Worm (Caenorhabditis elegans) whole organism, L4 larva: Measurements from ENCODE around the gene F12F6.7.

Experiments
- D1046.2 ChIP-seq: fragments of 200-800 bp; sonication (Bioruptor generic); IDR thresholded peaks from 2 replicates; pipeline ENCODE4 v1.3.6; 2022; ENCODE audit warnings: missing genetic modification characterization, missing compliant biosample characterization
- F37D6.2 ChIP-seq: sonication (generic microtip); optimal IDR thresholded peaks from 2 replicates; lab custom pipeline; 2016; ENCODE audit warnings: mild to moderate bottlenecking, missing genetic modification characterization, missing compliant biosample characterization
- F44E2.7 ChIP-seq: fragments of 200-800 bp; sonication (Bioruptor generic); IDR thresholded peaks from 2 replicates; pipeline ENCODE4 v2.1.2; 2022; ENCODE audit warnings: missing genetic modification characterization, missing compliant biosample characterization
- T26A8.4 ChIP-seq: fragments of 200-800 bp; sonication (Bioruptor generic); IDR thresholded peaks from 2 replicates; pipeline ENCODE4 v1.3.6; 2022; ENCODE audit warnings: missing genetic modification characterization, missing compliant biosample characterization
- Y48G9A.11 ChIP-seq: fragments of 200-800 bp; sonication (Bioruptor generic); IDR thresholded peaks from 2 replicates; pipeline ENCODE4 v1.3.6; 2022; ENCODE audit warnings: missing genetic modification reagents, missing genetic modification characterization, missing compliant biosample characterization
- Y5F2A.4 ChIP-seq: fragments of 200-800 bp; sonication (Bioruptor generic); optimal IDR thresholded peaks from 2 replicates; lab custom pipeline; 2018; ENCODE audit warnings: mild to moderate bottlenecking, missing genetic modification characterization, missing compliant biosample characterization
- ZK546.5 ChIP-seq, 2 experiments: sonication (generic microtip); optimal IDR thresholded peaks; 2 replicates each; lab custom pipeline; 2017; ENCODE audit warnings: missing biosample characterization in 2 of 2, missing genetic modification characterization in 2 of 2
- aha-1 ChIP-seq: fragments of 150-350 bp; peaks from one replicate; lab custom pipeline; 2014; ENCODE audit warnings: missing biosample characterization, missing genetic modification characterization
- aly-2 ChIP-seq: sonication (generic microtip); optimal IDR thresholded peaks from 2 replicates; lab custom pipeline; 2018; ENCODE audit warnings: missing biosample characterization, missing genetic modification characterization
- arid-1 ChIP-seq: fragments of 200-800 bp; sonication (Bioruptor generic); conservative IDR thresholded peaks from 2 replicates; pipeline ENCODE4 v1.3.6; 2022; ENCODE audit warnings: missing genetic modification reagents, missing genetic modification characterization, missing compliant biosample characterization
- ceh-20 ChIP-seq: fragments of 200-800 bp; sonication (Bioruptor generic); IDR thresholded peaks from 2 replicates; pipeline ENCODE4 v1.3.6; 2022; ENCODE audit warnings: missing genetic modification reagents, missing genetic modification characterization, missing compliant biosample characterization
- ceh-32 ChIP-seq: sonication (generic microtip); optimal IDR thresholded peaks from 2 replicates; lab custom pipeline; 2016; ENCODE audit warnings: mild to moderate bottlenecking, missing genetic modification characterization, missing compliant biosample characterization; ENCODE audit not compliant: poor library complexity
- ceh-44 ChIP-seq: fragments of 200-800 bp; sonication (Bioruptor generic); IDR thresholded peaks from 2 replicates; pipeline ENCODE4 v1.3.6; 2022; ENCODE audit warnings: missing genetic modification reagents, missing genetic modification characterization, missing compliant biosample characterization
- cey-2 ChIP-seq: sonication (generic microtip); optimal IDR thresholded peaks from 3 replicates; lab custom pipeline; 2017; ENCODE audit warnings: missing genetic modification characterization, mild to moderate bottlenecking, missing compliant biosample characterization, antibody characterized with exemption, borderline replicate concordance; ENCODE audit not compliant: insufficient read depth
- daf-12 ChIP-seq: fragments of 150-350 bp; optimal IDR thresholded peaks from 2 replicates; lab custom pipeline; 2014; ENCODE audit warnings: missing biosample characterization, missing genetic modification reagents, missing genetic modification characterization
- daf-19 ChIP-seq: fragments of 200-800 bp; sonication (Bioruptor generic); conservative IDR thresholded peaks from 2 replicates; pipeline ENCODE4 v1.3.6; 2022; ENCODE audit warnings: missing genetic modification characterization, missing compliant biosample characterization
- daf-8 ChIP-seq: fragments of 200-800 bp; sonication (Bioruptor generic); IDR thresholded peaks from 2 replicates; pipeline ENCODE4 v1.3.6; 2022; ENCODE audit warnings: missing genetic modification characterization, missing compliant biosample characterization
- dmd-6 ChIP-seq: fragments of 200-800 bp; sonication (Bioruptor generic); IDR thresholded peaks from 2 replicates; pipeline ENCODE4 v1.3.6; 2022; ENCODE audit warnings: missing genetic modification reagents, missing genetic modification characterization, missing compliant biosample characterization
- dmd-8 ChIP-seq: fragments of 200-800 bp; sonication (Bioruptor generic); IDR thresholded peaks from 2 replicates; pipeline ENCODE4 v1.3.6; 2022; ENCODE audit warnings: missing genetic modification characterization, missing compliant biosample characterization
- dmd-9 ChIP-seq: fragments of 200-800 bp; sonication (Bioruptor generic); IDR thresholded peaks from 2 replicates; pipeline ENCODE4 v1.3.6; 2022; ENCODE audit warnings: missing genetic modification reagents, missing genetic modification characterization, missing compliant biosample characterization
- egl-43 ChIP-seq: fragments of 200-800 bp; sonication (Bioruptor generic); IDR thresholded peaks from 2 replicates; pipeline ENCODE4 v1.3.6; 2022; ENCODE audit warnings: missing genetic modification reagents, missing genetic modification characterization, missing compliant biosample characterization
- fkh-10 ChIP-seq: fragments of 150-350 bp; optimal IDR thresholded peaks from 2 replicates; lab custom pipeline; 2014; ENCODE audit warnings: missing biosample characterization, missing genetic modification reagents, missing genetic modification characterization
- fos-1 ChIP-seq: fragments of 150-350 bp; optimal IDR thresholded peaks from 2 replicates; lab custom pipeline; 2014; ENCODE audit warnings: missing biosample characterization, missing genetic modification characterization
- hif-1 ChIP-seq, 2 experiments: sonication (generic microtip); optimal IDR thresholded peaks; 2 replicates each; lab custom pipeline; 2016 to 2017; ENCODE audit warnings: missing compliant biosample characterization in 2 of 2, missing genetic modification characterization in 2 of 2, missing genetic modification reagents in 2 of 2, missing genotype in 2 of 2, mild to moderate bottlenecking in 1 of 2
- hlh-30 ChIP-seq: sonication (generic microtip); optimal IDR thresholded peaks from 2 replicates; lab custom pipeline; 2017; ENCODE audit warnings: antibody characterized with exemption, mild to moderate bottlenecking, missing genetic modification characterization, missing compliant biosample characterization; ENCODE audit not compliant: insufficient read depth
- hmg-1.1 ChIP-seq: fragments of 200-800 bp; sonication (Bioruptor generic); IDR thresholded peaks from 2 replicates; pipeline ENCODE4 v1.3.6; 2022; ENCODE audit warnings: missing genetic modification reagents, missing genetic modification characterization, missing compliant biosample characterization
- lim-7 ChIP-seq: fragments of 200-800 bp; sonication (Bioruptor generic); IDR thresholded peaks from 2 replicates; pipeline ENCODE4 v1.3.6; 2022; ENCODE audit warnings: missing genetic modification characterization, missing compliant biosample characterization
- lin-15B ChIP-seq: fragments of 150-350 bp; sonication (generic microtip); optimal IDR thresholded peaks from 3 replicates; lab custom pipeline; 2014; ENCODE audit warnings: missing biosample characterization, missing genetic modification characterization
- lin-38 ChIP-seq: fragments of 200-800 bp; sonication (Bioruptor generic); IDR thresholded peaks from 2 replicates; pipeline ENCODE4 v1.3.6; 2022; ENCODE audit warnings: missing genetic modification reagents, missing genetic modification characterization, missing compliant biosample characterization
- lsy-2 ChIP-seq, 2 experiments: fragments of 150-350 bp in 1 of 2; sonication (generic microtip) in 1 of 2; optimal IDR thresholded peaks; 2 replicates each; lab custom pipeline; 2014 to 2017; ENCODE audit warnings: missing biosample characterization in 2 of 2, missing genetic modification characterization in 2 of 2
- mdt-29 ChIP-seq: fragments of 200-800 bp; sonication (Bioruptor generic); IDR thresholded peaks from 2 replicates; pipeline ENCODE4 v1.3.6; 2022; ENCODE audit warnings: missing genetic modification reagents, missing genetic modification characterization, missing compliant biosample characterization
- mxl-2 ChIP-seq: fragments of 200-800 bp; sonication (Bioruptor generic); conservative IDR thresholded peaks from 2 replicates; pipeline ENCODE4 v1.3.6; 2022; ENCODE audit warnings: missing genetic modification reagents, missing genetic modification characterization, missing compliant biosample characterization
- nhr-10 ChIP-seq: fragments of 150-350 bp; optimal IDR thresholded peaks from 2 replicates; lab custom pipeline; 2014; ENCODE audit warnings: missing biosample characterization, missing genetic modification characterization
- nhr-11 ChIP-seq: fragments of 150-350 bp; optimal IDR thresholded peaks from 2 replicates; lab custom pipeline; 2014; ENCODE audit warnings: missing biosample characterization, missing genetic modification characterization
- nhr-111 ChIP-seq: fragments of 200-800 bp; sonication (Bioruptor generic); optimal IDR thresholded peaks from 2 replicates; lab custom pipeline; 2018; ENCODE audit warnings: mild to moderate bottlenecking, missing genetic modification characterization, missing compliant biosample characterization
- nhr-41 ChIP-seq: fragments of 200-800 bp; sonication (Bioruptor generic); IDR thresholded peaks from 2 replicates; pipeline ENCODE4 v1.3.6; 2022; ENCODE audit warnings: missing genetic modification reagents, missing genetic modification characterization, missing compliant biosample characterization
- nhr-42 ChIP-seq: fragments of 200-800 bp; sonication (Bioruptor generic); IDR thresholded peaks from 2 replicates; pipeline ENCODE4 v1.3.6; 2022; ENCODE audit warnings: missing genetic modification characterization, missing compliant biosample characterization
- nhr-76 ChIP-seq: fragments of 150-350 bp; optimal IDR thresholded peaks from 2 replicates; lab custom pipeline; 2014; ENCODE audit warnings: missing biosample characterization, missing genetic modification characterization
- nhr-77 ChIP-seq: fragments of 150-350 bp; optimal IDR thresholded peaks from 2 replicates; lab custom pipeline; 2014; ENCODE audit warnings: missing biosample characterization, missing genetic modification characterization
- php-3 ChIP-seq: fragments of 200-800 bp; sonication (Bioruptor generic); IDR thresholded peaks from 2 replicates; pipeline ENCODE4 v1.3.6; 2022; ENCODE audit warnings: missing genetic modification reagents, missing genetic modification characterization, missing compliant biosample characterization
- rbr-2 ChIP-seq: sonication (generic microtip); optimal IDR thresholded peaks from 2 replicates; lab custom pipeline; 2016; ENCODE audit warnings: missing genotype, missing genetic modification characterization, missing compliant biosample characterization
- set-16 ChIP-seq: fragments of 200-800 bp; sonication (Bioruptor generic); IDR thresholded peaks from 2 replicates; pipeline ENCODE4 v1.3.6; 2022; ENCODE audit warnings: missing genetic modification reagents, missing genetic modification characterization, missing compliant biosample characterization
- snpc-1.2 ChIP-seq: fragments of 200-800 bp; sonication (Bioruptor generic); IDR thresholded peaks from 2 replicates; pipeline ENCODE4 v1.3.6; 2022; ENCODE audit warnings: missing genetic modification reagents, missing genetic modification characterization, missing compliant biosample characterization
- snpc-4 ChIP-seq: fragments of 150-350 bp; optimal IDR thresholded peaks from 2 replicates; lab custom pipeline; 2014; ENCODE audit warnings: missing biosample characterization, missing genetic modification characterization
- spr-1 ChIP-seq: sonication (generic microtip); optimal IDR thresholded peaks from 2 replicates; lab custom pipeline; 2016; ENCODE audit warnings: mild to moderate bottlenecking, missing genetic modification characterization, missing compliant biosample characterization
- tag-97 ChIP-seq: fragments of 200-800 bp; sonication (Bioruptor generic); IDR thresholded peaks from 2 replicates; pipeline ENCODE4 v1.3.6; 2022; ENCODE audit warnings: missing genetic modification characterization, missing compliant biosample characterization
- tra-1 ChIP-seq: fragments of 200-800 bp; sonication (Bioruptor generic); IDR thresholded peaks from 2 replicates; pipeline ENCODE4 v1.3.6; 2022; ENCODE audit warnings: missing genetic modification reagents, missing genetic modification characterization, missing compliant biosample characterization
- unc-39 ChIP-seq: sonication (generic microtip); optimal IDR thresholded peaks from 2 replicates; lab custom pipeline; 2017; ENCODE audit warnings: missing biosample characterization, missing genetic modification characterization
- zag-1 ChIP-seq: fragments of 150-350 bp; optimal IDR thresholded peaks from 2 replicates; lab custom pipeline; 2014; ENCODE audit warnings: missing biosample characterization, missing genetic modification characterization
- zip-2 ChIP-seq: fragments of 150-350 bp; optimal IDR thresholded peaks from 2 replicates; lab custom pipeline; 2014; ENCODE audit warnings: missing biosample characterization, missing genetic modification characterization

Gene F12F6.7

ce11 chrIV:11522225-11522952 is 39.2 kb downstream of the F12F6.7 start:
- no peak for TF ChIP-seq php-3 (GFP tag; lab: Robert Waterston, UW)
- no peak for TF ChIP-seq aly-2
- peak; percentile 43 for TF ChIP-seq hmg-1.1 (GFP tag; lab: Robert Waterston, UW)
- no peak for TF ChIP-seq dmd-8 (GFP tag; lab: Robert Waterston, UW)
- no peak for TF ChIP-seq D1046.2 (GFP tag; lab: Robert Waterston, UW)
- peak; percentile 78 for TF ChIP-seq hlh-30
- no peak for TF ChIP-seq Y5F2A.4
- TF ChIP-seq lin-38: peak; percentile 18
- peak; percentile 35 to 72 for TF ChIP-seq lsy-2 (tag; optimal IDR thresholded peaks at IDR 0.05; lab: Kevin White, UChicago)
- no peak for TF ChIP-seq cey-2 (tag; lab: Kevin White, UChicago)
- TF ChIP-seq nhr-76 (tag; lab: Kevin White, UChicago): no peak
- TF ChIP-seq snpc-4 (tag; lab: Kevin White, UChicago): no peak
- peak; percentile 46; the same call in 1 of the 2 replicates for TF ChIP-seq dmd-6 (GFP tag; lab: Robert Waterston, UW)
- no peak for TF ChIP-seq daf-8 (GFP tag; lab: Robert Waterston, UW)
- no peak for TF ChIP-seq tra-1
- TF ChIP-seq nhr-41: no peak
- no peak for TF ChIP-seq arid-1 (GFP tag; lab: Robert Waterston, UW)
- TF ChIP-seq rbr-2 (tag; lab: Kevin White, UChicago): peak; percentile 62
- no peak for TF ChIP-seq egl-43
- TF ChIP-seq tag-97: no peak
- peak; percentile 62 for TF ChIP-seq T26A8.4 (GFP tag; lab: Robert Waterston, UW)
- no peak for TF ChIP-seq zip-2 (tag; lab: Kevin White, UChicago)
- no peak for TF ChIP-seq nhr-10 (tag; lab: Kevin White, UChicago)
- TF ChIP-seq nhr-77 (tag; lab: Kevin White, UChicago): peak; percentile 92
- TF ChIP-seq set-16: no peak
- TF ChIP-seq mxl-2 (GFP tag; lab: Robert Waterston, UW): no peak
- TF ChIP-seq unc-39 (tag; lab: Kevin White, UChicago): no peak
- peak; percentile 96 for TF ChIP-seq aha-1 (tag; lab: Kevin White, UChicago)
- peak; percentile 20 for TF ChIP-seq F37D6.2 (tag; lab: Kevin White, UChicago)
- no peak for TF ChIP-seq lim-7 (GFP tag; lab: Robert Waterston, UW)
- TF ChIP-seq nhr-11 (tag; lab: Kevin White, UChicago): peak; percentile 56
- no peak for TF ChIP-seq dmd-9
- TF ChIP-seq daf-12 (tag; lab: Kevin White, UChicago): no peak
- TF ChIP-seq spr-1 (tag; lab: Kevin White, UChicago): no peak
- TF ChIP-seq fkh-10: peak; percentile 13
- no peak for TF ChIP-seq nhr-111 (GFP tag; lab: Kevin White, UChicago)
- no peak for TF ChIP-seq fos-1 (tag; lab: Kevin White, UChicago)
- no peak for TF ChIP-seq ceh-44
- no peak for TF ChIP-seq snpc-1.2 (GFP tag; lab: Robert Waterston, UW)
- TF ChIP-seq Y48G9A.11 (GFP tag; lab: Robert Waterston, UW): peak; percentile 77
- TF ChIP-seq ceh-32: no peak
- no peak for TF ChIP-seq F44E2.7
- TF ChIP-seq zag-1 (tag; lab: Kevin White, UChicago): no peak
- no peak for TF ChIP-seq ZK546.5 (tag; optimal IDR thresholded peaks at IDR 0.05; lab: Kevin White, UChicago)
- TF ChIP-seq mdt-29 (GFP tag; lab: Robert Waterston, UW): no peak
- 0 out of 2 replicates have a peak, but pooled peaks have one; percentile 15 for TF ChIP-seq daf-19 (GFP tag; lab: Robert Waterston, UW)
- TF ChIP-seq ceh-20 (GFP tag; lab: Robert Waterston, UW): no peak; the same call in 1 of the 2 replicates
- peak in 1 of 2 experiments; percentile 28 for TF ChIP-seq hif-1 (tag; optimal IDR thresholded peaks at IDR 0.05; lab: Kevin White, UChicago)
- TF ChIP-seq lin-15B (tag; lab: Kevin White, UChicago): no peak
- peak; percentile 64; the same call in 1 of the 2 replicates for TF ChIP-seq nhr-42 (GFP tag; lab: Robert Waterston, UW)
